Worm (Caenorhabditis elegans) whole organism, L4/young adult: ENCODE results near the gene R155.3.

Experiments used
- W03F9.2 ChIP-seq: fragments of 150-350 bp; optimal IDR thresholded peaks from 2 replicates; lab custom pipeline; 2014; ENCODE audit warnings: missing biosample characterization, missing genetic modification characterization
- him-1 ChIP-seq: sonication (generic microtip); optimal IDR thresholded peaks from 2 replicates; lab custom pipeline; 2016; ENCODE audit warnings: missing genotype, missing genetic modification reagents, missing genetic modification characterization, missing compliant biosample characterization

- TF ChIP-seq W03F9.2 (tag; lab: Kevin White, UChicago) (no peak), him-1 (tag; lab: Kevin White, UChicago) (no peak)
Measured at ce11 chrIII:1930714-1931273, 45.7 kb downstream of the R155.3 start.
